Worm (Caenorhabditis elegans): ENCODE data around the gene K08D8.9.
"Not testable (repeated sequence)": the region's sequence is repeated elsewhere in the genome, so short reads cannot be mapped to it uniquely, and the experiment has no call there.

Gene K08D8.9

ce11 chrIV:12875260-12875659 is 24.2 kb upstream of the K08D8.9 start, which contains the start of gene ZK896.1:
ZK896.1 (minus strand) TSS chrIV:12875360.
- TF ChIP-seq klf-2 (GFP tag; conservative IDR thresholded peaks at IDR 0.05); ztf-29 (GFP tag; IDR thresholded peaks at IDR 0.05); ref-1 (GFP tag; conservative IDR thresholded peaks at IDR 0.05): not testable (repeated sequence)

ce11 chrIV:12876558-12876957 is 22.9 kb upstream of the K08D8.9 start:
- TF ChIP-seq flt-1 (GFP tag; IDR thresholded peaks at IDR 0.05) (no peak), T22C8.4 (GFP tag; IDR thresholded peaks at IDR 0.05) (no peak), cog-1 (tag; optimal IDR thresholded peaks at IDR 0.05) (no peak), ztf-23 (GFP tag; IDR thresholded peaks at IDR 0.05) (no peak), tab-1 (GFP tag; IDR thresholded peaks at IDR 0.05) (no peak), klf-2 (GFP tag; conservative IDR thresholded peaks at IDR 0.05) (no peak), ref-1 (GFP tag; conservative IDR thresholded peaks at IDR 0.05) (no peak), ztf-29 (GFP tag; IDR thresholded peaks at IDR 0.05) (no peak), med-1 (GFP tag; optimal IDR thresholded peaks at IDR 0.05; ENCODE audit: insufficient read depth) (no peak)

DNA sequence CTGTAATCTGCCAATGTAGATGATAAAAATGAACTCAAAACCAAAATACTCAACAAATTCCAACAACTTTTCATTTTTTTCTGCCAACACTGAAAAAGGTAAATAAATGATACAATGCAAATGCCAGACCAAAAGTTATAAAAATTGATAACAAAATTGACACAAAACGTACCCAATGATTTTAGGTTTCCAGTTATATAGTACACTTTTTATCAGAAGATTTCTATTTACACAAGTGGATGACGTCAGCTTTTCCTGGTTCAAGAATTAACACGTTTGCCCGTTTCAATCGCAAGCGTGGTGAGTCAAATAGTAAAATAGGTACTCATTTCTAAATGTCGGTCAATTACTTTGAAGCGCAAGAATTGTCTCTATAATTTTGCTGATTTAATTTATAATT is 19.9 kb upstream of the K08D8.9 start, which contains the start of gene ZK896.5:
Gene ZK896.5, minus strand, starts transcription at position 89 of the 400 bp plus-strand sequence.
- TF ChIP-seq cog-1 (tag; optimal IDR thresholded peaks at IDR 0.05) (no peak), T22C8.4 (GFP tag; IDR thresholded peaks at IDR 0.05) (no peak), flt-1 (GFP tag; IDR thresholded peaks at IDR 0.05) (no peak), ref-1 (GFP tag; conservative IDR thresholded peaks at IDR 0.05) (no peak), ztf-23 (GFP tag; IDR thresholded peaks at IDR 0.05) (no peak)

- TF ChIP-seq flt-1 (GFP tag; IDR thresholded peaks at IDR 0.05) (no peak), ref-1 (GFP tag; conservative IDR thresholded peaks at IDR 0.05) (no peak), ztf-23 (GFP tag; IDR thresholded peaks at IDR 0.05) (no peak), med-1 (GFP tag; optimal IDR thresholded peaks at IDR 0.05; ENCODE audit: insufficient read depth) (no peak), ztf-29 (GFP tag; IDR thresholded peaks at IDR 0.05) (no peak), tab-1 (GFP tag; IDR thresholded peaks at IDR 0.05) (no peak), klf-2 (GFP tag; conservative IDR thresholded peaks at IDR 0.05) (no peak), cog-1 (tag; optimal IDR thresholded peaks at IDR 0.05) (no peak), T22C8.4 (GFP tag; IDR thresholded peaks at IDR 0.05) (no peak)
These were observed 16.3 kb upstream of the K08D8.9 start, which contains the start of gene ZK896.4 for ce11 chrIV:12883190-12883589. ZK896.4 (minus strand) TSS chrIV:12883290.

DNA sequence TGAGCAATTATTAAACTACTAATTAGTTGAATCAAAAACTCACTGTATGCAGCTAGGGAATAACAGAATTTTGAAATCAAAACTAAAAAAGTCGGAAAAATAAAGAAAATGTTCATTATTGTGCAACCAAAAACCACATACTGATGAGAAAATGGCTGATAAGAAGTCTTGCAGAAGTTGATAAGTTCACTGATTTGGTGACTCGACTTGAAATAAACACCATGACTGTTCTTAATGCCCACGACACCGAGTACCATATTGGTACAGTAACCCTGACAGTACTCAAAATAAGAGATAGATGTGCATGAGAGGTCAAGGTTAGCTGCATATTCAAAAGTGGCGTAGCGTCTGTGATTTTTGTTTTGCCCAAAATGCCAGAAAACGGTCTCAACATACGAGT is 13.5 kb upstream of the K08D8.9 start:
- TF ChIP-seq klf-2 (GFP tag; conservative IDR thresholded peaks at IDR 0.05) = no peak
- no peak for TF ChIP-seq ztf-29 (GFP tag; IDR thresholded peaks at IDR 0.05)
- TF ChIP-seq tab-1 (GFP tag; IDR thresholded peaks at IDR 0.05) = no peak
- no peak for TF ChIP-seq ztf-23 (GFP tag; IDR thresholded peaks at IDR 0.05)
- TF ChIP-seq flt-1 (GFP tag; IDR thresholded peaks at IDR 0.05) = no peak
- TF ChIP-seq ref-1 (GFP tag; conservative IDR thresholded peaks at IDR 0.05) = no peak
- no peak for TF ChIP-seq med-1 (GFP tag; optimal IDR thresholded peaks at IDR 0.05; ENCODE audit: insufficient read depth)
- TF ChIP-seq T22C8.4 (GFP tag; IDR thresholded peaks at IDR 0.05) = no peak
- no peak for TF ChIP-seq cog-1 (tag; optimal IDR thresholded peaks at IDR 0.05)

DNA sequence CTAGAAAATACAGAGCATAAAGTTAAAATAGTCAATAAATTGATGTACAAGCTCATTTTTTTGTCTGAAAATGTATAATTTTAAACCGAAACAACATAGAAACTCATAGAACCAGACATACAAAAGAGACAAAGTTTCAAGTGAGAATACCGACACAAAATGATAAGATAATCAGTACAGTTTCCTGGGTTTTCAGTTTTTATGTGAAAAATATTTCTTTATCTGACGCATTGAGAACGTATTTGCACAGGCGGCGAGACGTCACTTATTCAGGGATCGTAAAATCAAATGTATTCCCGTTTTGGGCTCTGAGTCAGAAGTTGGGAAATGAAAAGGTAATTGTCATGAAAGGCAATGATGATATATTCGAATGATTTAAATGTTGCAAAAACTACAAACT is 9.0 kb upstream of the K08D8.9 start, which contains the start of gene K08D8.6:
Gene K08D8.6, minus strand, starts transcription at position 64 of the 400 bp plus-strand sequence.
- TF ChIP-seq ztf-29 (GFP tag; IDR thresholded peaks at IDR 0.05) = no peak

DNA sequence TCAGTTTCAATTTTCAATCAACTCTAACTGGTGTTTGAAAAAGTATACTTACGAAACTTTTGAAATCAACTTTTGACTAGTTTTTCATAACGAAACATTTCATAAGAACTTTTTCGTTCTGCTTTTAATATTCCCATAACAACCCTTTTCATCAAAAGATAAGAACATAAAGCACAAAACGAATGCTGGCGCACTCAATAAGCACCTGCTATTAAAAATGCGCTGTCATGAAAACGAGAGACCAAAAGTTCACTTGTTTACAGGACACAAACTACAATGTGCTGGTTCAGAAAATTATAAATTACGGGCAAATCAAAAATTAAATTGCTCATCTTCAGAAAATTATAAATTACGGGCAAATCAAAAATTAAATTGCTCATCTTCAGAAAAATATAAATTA is 8.4 kb upstream of the K08D8.9 start:
- TF ChIP-seq ztf-23 (GFP tag; IDR thresholded peaks at IDR 0.05) = no peak
- no peak for TF ChIP-seq tab-1 (GFP tag; IDR thresholded peaks at IDR 0.05)
- TF ChIP-seq med-1 (GFP tag; optimal IDR thresholded peaks at IDR 0.05; ENCODE audit: insufficient read depth) = no peak
- no peak for TF ChIP-seq ztf-29 (GFP tag; IDR thresholded peaks at IDR 0.05)
- TF ChIP-seq cog-1 (tag; optimal IDR thresholded peaks at IDR 0.05) = no peak
- TF ChIP-seq flt-1 (GFP tag; IDR thresholded peaks at IDR 0.05) = no peak
- TF ChIP-seq T22C8.4 (GFP tag; IDR thresholded peaks at IDR 0.05) = no peak
- no peak for TF ChIP-seq klf-2 (GFP tag; conservative IDR thresholded peaks at IDR 0.05)
- no peak for TF ChIP-seq ref-1 (GFP tag; conservative IDR thresholded peaks at IDR 0.05)

ce11 chrIV:12892194-12892593 is 7.3 kb upstream of the K08D8.9 start, which contains the start of gene K08D8.1:
K08D8.1 (plus strand) TSS chrIV:12892494.
- TF ChIP-seq tab-1 (GFP tag; IDR thresholded peaks at IDR 0.05) (no peak), ztf-23 (GFP tag; IDR thresholded peaks at IDR 0.05) (no peak), med-1 (GFP tag; optimal IDR thresholded peaks at IDR 0.05; ENCODE audit: insufficient read depth) (no peak), flt-1 (GFP tag; IDR thresholded peaks at IDR 0.05) (no peak), cog-1 (tag; optimal IDR thresholded peaks at IDR 0.05) (no peak), T22C8.4 (GFP tag; IDR thresholded peaks at IDR 0.05) (no peak), ref-1 (GFP tag; conservative IDR thresholded peaks at IDR 0.05) (no peak), ztf-29 (GFP tag; IDR thresholded peaks at IDR 0.05) (no peak), klf-2 (GFP tag; conservative IDR thresholded peaks at IDR 0.05) (no peak)

- no peak for TF ChIP-seq tab-1 (GFP tag; IDR thresholded peaks at IDR 0.05)
- TF ChIP-seq ref-1 (GFP tag; conservative IDR thresholded peaks at IDR 0.05) = no peak
- no peak for TF ChIP-seq T22C8.4 (GFP tag; IDR thresholded peaks at IDR 0.05)
- no peak for TF ChIP-seq klf-2 (GFP tag; conservative IDR thresholded peaks at IDR 0.05)
- no peak for TF ChIP-seq cog-1 (tag; optimal IDR thresholded peaks at IDR 0.05)
- TF ChIP-seq med-1 (GFP tag; optimal IDR thresholded peaks at IDR 0.05; ENCODE audit: insufficient read depth) = no peak
- no peak for TF ChIP-seq ztf-29 (GFP tag; IDR thresholded peaks at IDR 0.05)
- no peak for TF ChIP-seq flt-1 (GFP tag; IDR thresholded peaks at IDR 0.05)
- TF ChIP-seq ztf-23 (GFP tag; IDR thresholded peaks at IDR 0.05) = no peak
These were observed 6.3 kb upstream of the K08D8.9 start, which contains the start of gene K08D8.12 for ce11 chrIV:12893166-12893565. K08D8.12 (plus strand) TSS chrIV:12893466.

ce11 chrIV:12894996-12895395 is 4.5 kb upstream of the K08D8.9 start, which contains the start of gene K08D8.11:
K08D8.11 (plus strand) TSS chrIV:12895296.
- TF ChIP-seq ztf-23 (GFP tag; IDR thresholded peaks at IDR 0.05) (no peak), T22C8.4 (GFP tag; IDR thresholded peaks at IDR 0.05) (no peak), med-1 (GFP tag; optimal IDR thresholded peaks at IDR 0.05; ENCODE audit: insufficient read depth) (no peak), flt-1 (GFP tag; IDR thresholded peaks at IDR 0.05) (no peak)
